Fruit fly (Drosophila melanogaster) whole organism, pupa: ENCODE data around the gene S-Lap2.

Experiments used
- CG10348 ChIP-seq: fragments of 200-800 bp; sonication (Bioruptor generic); IDR thresholded peaks from 2 replicates; pipeline ENCODE4 v1.3.6; 2022; ENCODE audit warnings: missing biosample characterization, missing genetic modification characterization
- CG12605 ChIP-seq: fragments of 200-800 bp; sonication (Bioruptor generic); IDR thresholded peaks from 2 replicates; pipeline ENCODE4 v1.3.6; 2022; ENCODE audit warnings: missing biosample characterization, missing genetic modification characterization
- CG13204 ChIP-seq: fragments of 200-800 bp; sonication (Bioruptor generic); optimal IDR thresholded peaks from 2 replicates; lab custom pipeline; 2018; ENCODE audit warnings: missing biosample characterization, mild to moderate bottlenecking, missing genetic modification characterization, moderate library complexity
- CG14655 ChIP-seq: fragments of 200-800 bp; sonication (Bioruptor generic); optimal IDR thresholded peaks from 3 replicates; lab custom pipeline; 2017; ENCODE audit warnings: mild to moderate bottlenecking, missing biosample characterization, missing genetic modification reagents, missing genetic modification characterization
- CG15710 ChIP-seq: fragments of 200-800 bp; sonication (Bioruptor generic); optimal IDR thresholded peaks from 2 replicates; lab custom pipeline; 2018; ENCODE audit warnings: missing biosample characterization, mild to moderate bottlenecking, missing genetic modification characterization, moderate library complexity
- CG17806 ChIP-seq: fragments of 200-800 bp; sonication (Bioruptor generic); optimal IDR thresholded peaks from 2 replicates; lab custom pipeline; 2018; ENCODE audit warnings: missing biosample characterization, mild to moderate bottlenecking, missing genetic modification characterization, moderate library complexity
- CG32121 ChIP-seq: fragments of 200-800 bp; sonication (Bioruptor generic); IDR thresholded peaks from 2 replicates; pipeline ENCODE4 v1.3.6; 2022; ENCODE audit warnings: missing biosample characterization, missing genetic modification characterization
- CG34367 ChIP-seq: fragments of 200-800 bp; sonication (Bioruptor generic); optimal IDR thresholded peaks from 2 replicates; lab custom pipeline; 2018; ENCODE audit warnings: missing biosample characterization, mild to moderate bottlenecking, missing genetic modification characterization
- CG4496 ChIP-seq: fragments of 200-800 bp; sonication (Bioruptor generic); IDR thresholded peaks from 3 replicates; pipeline ENCODE4 v1.3.6; 2022; ENCODE audit warnings: missing biosample characterization, missing genetic modification characterization
- CG8159 ChIP-seq: fragments of 200-800 bp; sonication (Bioruptor generic); optimal IDR thresholded peaks from 3 replicates; lab custom pipeline; 2018; ENCODE audit warnings: missing biosample characterization, mild to moderate bottlenecking, missing genetic modification characterization, moderate library complexity
- CG8301 ChIP-seq: fragments of 200-800 bp; sonication (Bioruptor generic); optimal IDR thresholded peaks from 2 replicates; lab custom pipeline; 2018; ENCODE audit warnings: missing biosample characterization, mild to moderate bottlenecking, missing genetic modification characterization
- D1 ChIP-seq: fragments of 200-800 bp; sonication (Bioruptor generic); optimal IDR thresholded peaks from 2 replicates; lab custom pipeline; 2018; ENCODE audit warnings: missing biosample characterization, mild to moderate bottlenecking, missing genetic modification characterization, moderate library complexity
- EcR ChIP-seq: fragments of 200-800 bp; sonication (Bioruptor generic); optimal IDR thresholded peaks from 3 replicates; lab custom pipeline; 2019; ENCODE audit warnings: missing biosample characterization, missing genetic modification characterization, mild to moderate bottlenecking, moderate library complexity, missing genetic modification reagents
- Ets98B ChIP-seq: fragments of 200-800 bp; sonication (Bioruptor generic); IDR thresholded peaks from 2 replicates; pipeline ENCODE4 v1.3.6; 2022; ENCODE audit warnings: missing biosample characterization, missing genetic modification characterization
- Pif1A ChIP-seq: fragments of 200-800 bp; sonication (Bioruptor generic); optimal IDR thresholded peaks from 3 replicates; lab custom pipeline; 2016; ENCODE audit warnings: missing biosample characterization, missing genetic modification characterization
- Pif1B ChIP-seq: fragments of 200-800 bp; sonication (Bioruptor generic); optimal IDR thresholded peaks from 3 replicates; lab custom pipeline; 2016; ENCODE audit warnings: missing biosample characterization, missing genetic modification characterization
- Snoo ChIP-seq: fragments of 200-800 bp; sonication (Bioruptor generic); optimal IDR thresholded peaks from 3 replicates; lab custom pipeline; 2017; ENCODE audit warnings: missing biosample characterization, mild to moderate bottlenecking, missing genetic modification characterization, inconsistent platforms
- fd96Ca ChIP-seq: fragments of 200-800 bp; sonication (Bioruptor generic); IDR thresholded peaks from 3 replicates; pipeline ENCODE4 v1.3.6; 2022; ENCODE audit warnings: missing biosample characterization, missing genetic modification characterization
- gl ChIP-seq: fragments of 200-800 bp; sonication (Bioruptor generic); optimal IDR thresholded peaks from 2 replicates; lab custom pipeline; 2018; ENCODE audit warnings: missing biosample characterization, mild to moderate bottlenecking, missing genetic modification characterization
- rn ChIP-seq: fragments of 200-800 bp; sonication (Bioruptor generic); IDR thresholded peaks from 2 replicates; pipeline ENCODE4 v1.3.6; 2022; ENCODE audit warnings: missing biosample characterization, missing genetic modification characterization

Gene S-Lap2

DNA sequence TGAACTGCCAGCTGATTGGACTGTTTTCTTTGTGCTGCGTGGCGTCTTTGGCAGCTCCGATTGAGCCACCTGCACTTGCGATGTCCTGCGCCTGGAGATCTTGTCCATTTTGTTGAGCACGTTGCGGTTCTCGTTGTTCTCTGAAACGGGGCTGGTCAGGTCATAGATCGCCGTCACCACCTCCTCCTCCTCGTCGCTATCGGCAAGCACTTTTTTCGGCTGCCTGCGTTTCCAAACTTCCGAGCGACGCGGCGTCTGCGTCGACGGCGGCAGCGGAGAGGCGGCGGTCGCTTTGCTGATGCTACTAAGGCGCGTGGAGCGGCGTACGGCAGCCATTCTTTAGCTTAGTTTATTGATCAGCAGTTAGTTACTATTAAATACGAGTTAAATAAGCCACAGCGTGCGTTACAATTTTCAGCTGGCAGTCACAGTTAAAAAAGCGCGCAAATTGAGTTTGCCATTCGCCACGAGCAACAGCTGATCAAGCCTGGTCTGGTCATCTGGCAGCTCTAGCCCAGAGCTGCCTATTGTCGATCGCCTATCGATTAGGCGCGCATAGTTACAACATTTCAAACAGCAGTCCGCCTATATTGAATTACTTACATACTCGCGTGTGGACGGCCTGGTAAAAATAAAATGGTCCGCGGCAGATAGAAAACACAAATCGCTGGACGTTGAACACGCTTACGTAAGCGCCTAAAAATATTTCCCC, 14.1 kb downstream of the S-Lap2 start, which contains the start of gene Cdc6:
Gene Cdc6 (minus strand): TSS at position 456 of the 712 bp plus-strand sequence.
- no peak for TF ChIP-seq CG13204
- TF ChIP-seq rn (GFP tag; lab: Robert Waterston, UW): no peak
- TF ChIP-seq CG15710 (tag; lab: Kevin White, UChicago): no peak
- no peak for TF ChIP-seq fd96Ca (GFP tag; lab: Robert Waterston, UW)
- no peak for TF ChIP-seq CG4496 (GFP tag; lab: Robert Waterston, UW)
- no peak for TF ChIP-seq Ets98B (GFP tag; lab: Robert Waterston, UW)
- TF ChIP-seq CG17806: no peak
- TF ChIP-seq gl (tag; lab: Kevin White, UChicago): no peak
- no peak for TF ChIP-seq Pif1A (GFP tag; lab: Kevin White, UChicago)
- TF ChIP-seq Pif1B (GFP tag; lab: Kevin White, UChicago): no peak
- TF ChIP-seq CG34367: no peak
- no peak for TF ChIP-seq CG8159

DNA sequence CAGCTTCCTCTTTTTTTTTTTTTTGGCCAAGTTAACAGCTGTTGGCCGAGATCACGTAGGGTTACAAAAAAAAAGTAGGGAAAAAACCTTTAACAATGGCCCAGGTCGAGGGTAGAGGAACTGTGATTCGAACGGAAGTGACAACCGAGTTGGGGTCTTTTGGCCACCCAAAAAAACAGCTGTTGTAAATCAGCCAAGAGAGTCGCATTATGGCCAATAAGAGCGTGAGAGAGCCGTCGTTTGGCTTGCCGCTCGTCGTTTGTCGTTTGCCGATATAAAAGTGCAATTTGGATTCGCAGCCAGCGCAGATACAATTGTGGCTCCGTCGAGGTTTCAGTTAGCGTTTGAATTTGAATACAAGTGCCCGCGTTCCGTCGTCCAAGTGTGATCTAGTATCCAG, 20.5 kb downstream of the S-Lap2 start, which contains the start of gene Cpr66D:
Gene Cpr66D (plus strand): TSS at position 301 of the 400 bp plus-strand sequence.
- no peak for TF ChIP-seq Pif1B (GFP tag; lab: Kevin White, UChicago)
- TF ChIP-seq CG4496 (GFP tag; lab: Robert Waterston, UW): 0 out of 3 replicates have a peak, but pooled peaks have one; percentile 24

DNA sequence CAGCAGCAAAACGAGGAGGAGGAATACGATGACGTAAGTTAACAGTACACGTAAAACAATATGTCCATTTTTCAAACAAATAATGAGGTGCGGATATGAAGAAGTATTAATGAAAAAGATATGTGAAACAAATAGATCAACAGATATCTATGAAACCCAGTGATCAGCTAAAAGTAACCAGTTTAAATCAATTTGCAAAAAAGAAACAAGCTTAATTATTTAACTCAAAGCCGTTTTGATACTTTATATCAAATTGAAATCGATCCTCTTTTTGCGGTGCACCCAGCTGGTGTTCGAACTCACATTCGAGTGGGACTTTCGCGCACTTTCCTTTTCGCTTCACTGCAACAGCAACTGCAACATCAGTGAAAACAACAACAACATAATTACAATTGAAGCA, 21.4 kb downstream of the S-Lap2 start:
- TF ChIP-seq CG32121 (GFP tag; lab: Robert Waterston, UW) (no peak), fd96Ca (GFP tag; lab: Robert Waterston, UW) (no peak), CG13204 (no peak), Snoo (no peak), Ets98B (GFP tag; lab: Robert Waterston, UW) (0 out of 2 replicates have a peak, but pooled peaks have one; percentile 21), Pif1A (GFP tag; lab: Kevin White, UChicago) (no peak), CG8301 (peak; percentile 4)

DNA sequence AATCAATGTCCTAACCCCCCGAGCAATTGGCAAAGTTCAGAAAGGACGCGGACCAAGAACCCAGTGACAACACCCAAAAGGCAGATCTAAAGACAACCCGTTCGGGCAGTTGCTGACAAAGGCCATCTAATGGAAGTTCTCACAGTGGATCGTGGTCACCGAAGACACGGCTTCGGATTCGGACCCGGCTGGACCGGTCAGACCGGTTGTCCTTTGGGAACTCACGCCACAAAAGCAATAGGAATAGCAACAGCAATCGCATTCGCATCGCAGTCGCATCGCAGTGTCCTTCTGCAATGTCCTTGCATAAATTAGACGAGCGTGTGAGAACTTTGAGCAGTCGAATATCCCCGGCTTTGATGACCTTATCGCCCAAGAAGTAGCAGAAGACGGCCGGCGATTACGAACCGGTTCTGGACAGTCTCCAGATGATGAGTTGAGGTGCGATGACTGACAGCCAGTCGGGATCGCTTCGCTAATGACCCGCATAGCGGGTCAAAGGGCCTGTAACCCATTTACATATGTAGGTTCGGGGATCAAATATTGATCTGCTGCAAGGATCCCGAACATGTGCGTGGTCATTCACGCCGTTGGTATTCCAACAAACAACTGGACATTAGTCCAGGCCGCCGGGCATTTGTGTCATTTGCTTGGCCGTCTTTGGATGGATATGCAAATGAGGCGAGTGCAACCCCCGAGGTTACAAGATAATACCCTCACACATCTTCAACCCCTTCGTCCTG, 24.3 kb downstream of the S-Lap2 start:
- TF ChIP-seq CG34367: no peak
- peak; percentile 72; the same call in 2 of the 3 replicates for TF ChIP-seq CG4496 (GFP tag; lab: Robert Waterston, UW)
- TF ChIP-seq CG10348: no peak
- no peak for TF ChIP-seq CG15710 (tag; lab: Kevin White, UChicago)
- TF ChIP-seq CG8159: no peak
- no peak for TF ChIP-seq Pif1B (GFP tag; lab: Kevin White, UChicago)
- TF ChIP-seq D1 (tag; lab: Kevin White, UChicago): no peak
- no peak for TF ChIP-seq EcR (GFP tag; lab: Kevin White, UChicago)

DNA sequence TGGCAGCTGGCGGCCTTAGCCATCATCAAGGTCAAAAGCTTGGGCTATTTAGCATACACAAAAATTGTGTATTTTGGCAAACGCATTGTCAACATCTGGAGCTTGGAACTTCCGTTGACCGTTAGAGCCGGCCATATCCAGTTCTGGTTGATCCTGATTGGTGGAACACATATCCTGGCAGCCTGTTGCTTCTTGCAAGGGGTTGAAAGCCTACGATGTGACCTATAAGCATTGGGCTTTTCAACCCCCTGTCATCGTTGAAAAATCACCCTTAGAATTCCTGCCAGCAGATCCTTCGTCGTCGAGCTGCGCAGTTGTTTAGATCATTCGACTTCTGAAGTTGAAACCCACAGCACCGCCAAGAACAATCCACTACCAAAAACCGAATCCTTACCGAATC, 27.1 kb downstream of the S-Lap2 start, which contains the start of the genes CG13305 and Pex7:
Gene CG13305 (minus strand): TSS at position 2 of the 400 bp plus-strand sequence.
Gene Pex7 (plus strand): TSS at position 325 of the 400 bp plus-strand sequence.
- TF ChIP-seq EcR (GFP tag; lab: Kevin White, UChicago): no peak
- no peak for TF ChIP-seq CG32121 (GFP tag; lab: Robert Waterston, UW)
- no peak for TF ChIP-seq Ets98B (GFP tag; lab: Robert Waterston, UW)
- no peak for TF ChIP-seq CG8159
- TF ChIP-seq CG4496 (GFP tag; lab: Robert Waterston, UW): no peak
- no peak for TF ChIP-seq CG14655 (GFP tag; lab: Kevin White, UChicago)
- no peak for TF ChIP-seq D1 (tag; lab: Kevin White, UChicago)
- TF ChIP-seq CG12605 (GFP tag; lab: Robert Waterston, UW): no peak
- no peak for TF ChIP-seq CG13204

DNA sequence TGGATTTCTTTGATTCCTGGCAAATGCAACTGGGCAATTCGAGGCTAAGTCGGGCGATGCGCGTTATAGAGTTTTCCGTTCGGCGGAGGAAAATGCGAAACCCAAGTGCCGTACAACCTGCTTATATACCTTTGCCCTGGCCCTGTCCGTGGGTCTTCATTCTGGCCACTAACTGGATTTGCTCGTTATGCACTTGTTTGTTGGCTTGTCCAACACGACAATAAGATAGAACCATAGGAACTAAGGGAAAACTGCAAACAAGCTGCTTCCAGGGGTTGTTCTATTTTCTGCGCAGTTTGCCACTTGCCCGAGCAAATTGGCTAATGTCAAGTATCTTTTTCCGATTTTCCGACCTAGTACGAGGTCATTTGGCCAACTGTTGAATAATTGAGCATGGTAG, 29.1 kb downstream of the S-Lap2 start, which contains the start of gene Arr2:
Gene Arr2 (minus strand): TSS at position 101 of the 400 bp plus-strand sequence.
- TF ChIP-seq CG13204 (no peak), CG17806 (no peak), Snoo (no peak)

DNA sequence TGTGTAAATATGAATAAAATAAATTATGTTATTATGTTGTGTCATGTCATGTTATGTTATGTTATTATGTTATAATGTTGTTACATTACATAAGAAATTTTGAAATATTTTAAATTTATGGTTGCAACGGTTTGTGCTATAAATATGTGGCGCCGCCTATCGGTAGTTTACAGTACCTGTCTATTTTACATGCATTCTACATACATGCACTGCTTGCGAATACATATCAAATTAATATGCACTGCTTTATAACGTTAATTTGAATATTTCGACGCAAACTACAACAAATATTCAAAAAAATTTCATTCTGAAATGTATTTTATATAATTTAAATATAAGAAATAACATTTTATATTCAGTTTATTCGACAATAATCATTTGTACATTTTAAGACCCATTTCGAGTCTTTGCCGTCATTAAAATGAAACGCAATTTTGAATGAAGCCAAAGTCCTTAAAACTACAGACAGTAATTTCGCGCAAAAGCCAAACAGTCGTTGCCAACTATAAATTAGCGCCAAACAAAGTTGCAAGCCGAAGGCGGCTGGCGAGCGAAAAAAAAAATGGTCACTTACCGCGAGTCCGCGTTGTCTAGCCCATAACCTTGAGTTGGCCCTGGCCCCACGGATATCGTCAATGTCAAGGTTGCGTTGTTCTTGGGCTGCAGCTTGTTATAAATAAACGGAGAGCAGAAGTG, 32.3 kb downstream of the S-Lap2 start:
- no peak for TF ChIP-seq EcR (GFP tag; lab: Kevin White, UChicago)
- TF ChIP-seq CG4496 (GFP tag; lab: Robert Waterston, UW): peak; percentile 37; the same call in 1 of the 3 replicates
